Fruit fly (Drosophila melanogaster): ENCODE data around the gene escl.

Gene escl

dm6 chr2L:12005436-12006396 is 15.0 kb downstream of the escl start (continued):
- TF ChIP-seq esg (GFP tag; conservative IDR thresholded peaks at IDR 0.05) (no peak), CG18476 (GFP tag; optimal IDR thresholded peaks at IDR 0.05) (no peak), jumu (GFP tag; optimal IDR thresholded peaks at IDR 0.05) (no peak), CG11695 (GFP tag; IDR thresholded peaks at IDR 0.05) (no peak), lmd (GFP tag; IDR thresholded peaks at IDR 0.05) (no peak), ind (GFP tag; optimal IDR thresholded peaks at IDR 0.05) (no peak), ems (GFP tag; optimal IDR thresholded peaks at IDR 0.05) (no peak), GATAe (GFP tag; conservative IDR thresholded peaks at IDR 0.05) (no peak), CG7987 (GFP tag; optimal IDR thresholded peaks at IDR 0.05) (peak; percentile 71), maf-S (GFP tag; optimal IDR thresholded peaks at IDR 0.05) (no peak), CG14441 (GFP tag; IDR thresholded peaks at IDR 0.05) (no peak), CG7963 (GFP tag; IDR thresholded peaks at IDR 0.05; ENCODE audit: partially characterized antibody) (no peak), CG9727 (GFP tag; optimal IDR thresholded peaks at IDR 0.05) (no peak), eve (GFP tag; optimal IDR thresholded peaks at IDR 0.05) (no peak), CG34376 (GFP tag; optimal IDR thresholded peaks at IDR 0.05) (peak; percentile 47), fu2 (GFP tag; optimal IDR thresholded peaks at IDR 0.05) (no peak), Doc2 (GFP tag; IDR thresholded peaks at IDR 0.05) (no peak), chm (GFP tag; IDR thresholded peaks at IDR 0.05) (no peak), mirr (GFP tag; optimal IDR thresholded peaks at IDR 0.05) (peak; percentile 71), CoRest (tag; optimal IDR thresholded peaks at IDR 0.05) (no peak), nerfin-1 (tag; optimal IDR thresholded peaks at IDR 0.05) (no peak), H2.0 (GFP tag; IDR thresholded peaks at IDR 0.05) (no peak), CG9215 (GFP tag; IDR thresholded peaks at IDR 0.05) (no peak), fd64A (GFP tag; optimal IDR thresholded peaks at IDR 0.05) (no peak), fd3F (GFP tag; optimal IDR thresholded peaks at IDR 0.05) (no peak), Hr78 (GFP tag; optimal IDR thresholded peaks at IDR 0.05) (peak in 1 of 2 experiments; percentile 99), CG14710 (tag; optimal IDR thresholded peaks at IDR 0.05) (no peak), luna (GFP tag; optimal IDR thresholded peaks at IDR 0.05) (no peak), CG17568 (GFP tag; optimal IDR thresholded peaks at IDR 0.05) (no peak), CG10543 (GFP tag; optimal IDR thresholded peaks at IDR 0.05) (peak; percentile 98), CG15269 (tag; optimal IDR thresholded peaks at IDR 0.05) (peak; percentile 41), Ets97D (GFP tag; optimal IDR thresholded peaks at IDR 0.05) (no peak), pum (GFP tag; optimal IDR thresholded peaks at IDR 0.05) (no peak), CG42726 (GFP tag; IDR thresholded peaks at IDR 0.05; ENCODE audit: partially characterized antibody) (no peak), phol (tag; optimal IDR thresholded peaks at IDR 0.05) (no peak), pnt (GFP tag; optimal IDR thresholded peaks at IDR 0.05) (no peak), zen2 (GFP tag; IDR thresholded peaks at IDR 0.05; ENCODE audit: partially characterized antibody) (no peak), zf30C (GFP tag; optimal IDR thresholded peaks at IDR 0.05) (no peak), gcm (GFP tag; optimal IDR thresholded peaks at IDR 0.05) (no peak), aop (GFP tag; IDR thresholded peaks at IDR 0.05) (no peak), disco-r (GFP tag; optimal IDR thresholded peaks at IDR 0.05) (no peak), B-H2 (GFP tag; optimal IDR thresholded peaks at IDR 0.05) (peak; percentile 17), CG1832 (GFP tag; optimal IDR thresholded peaks at IDR 0.05) (peak; percentile 15), CG12299 (tag; optimal IDR thresholded peaks at IDR 0.05) (peak; percentile 13), en (GFP tag; optimal IDR thresholded peaks at IDR 0.05) (no peak), sd (tag; optimal IDR thresholded peaks at IDR 0.05) (peak; percentile 93), Stat92E (GFP tag; optimal IDR thresholded peaks at IDR 0.05) (peak in 1 of 3 experiments; percentile 40), Ssrp (tag; optimal IDR thresholded peaks at IDR 0.05) (no peak)

Measured in whole organism, embryonic.